Worm (Caenorhabditis elegans) whole organism, L4 larva: ENCODE data around the gene str-177.

Experiments used
- R02D3.7 ChIP-seq: fragments of 150-350 bp; sonication (generic microtip); optimal IDR thresholded peaks from 3 replicates; lab custom pipeline; 2014; ENCODE audit warnings: missing biosample characterization, missing genetic modification characterization
- ceh-32 ChIP-seq: sonication (generic microtip); optimal IDR thresholded peaks from 2 replicates; lab custom pipeline; 2016; ENCODE audit warnings: mild to moderate bottlenecking, missing genetic modification characterization, missing compliant biosample characterization; ENCODE audit not compliant: poor library complexity
- ceh-62 ChIP-seq: sonication (generic microtip); optimal IDR thresholded peaks from 2 replicates; lab custom pipeline; 2017; ENCODE audit warnings: missing biosample characterization, missing genetic modification characterization
- ctbp-1 ChIP-seq: fragments of 200-800 bp; sonication (Bioruptor generic); IDR thresholded peaks from 2 replicates; pipeline ENCODE4 v1.3.6; 2022; ENCODE audit warnings: missing genetic modification reagents, missing genetic modification characterization, missing compliant biosample characterization
- fkh-10 ChIP-seq: fragments of 150-350 bp; optimal IDR thresholded peaks from 2 replicates; lab custom pipeline; 2014; ENCODE audit warnings: missing biosample characterization, missing genetic modification reagents, missing genetic modification characterization
- mdl-1 ChIP-seq, 2 experiments: fragments of 150-350 bp in 1 of 2; sonication (generic microtip) in 1 of 2; optimal IDR thresholded peaks; 2 replicates each; lab custom pipeline; 2014 to 2017; ENCODE audit warnings: missing biosample characterization in 2 of 2, missing genetic modification characterization in 2 of 2
- mes-2 ChIP-seq: sonication (generic microtip); optimal IDR thresholded peaks from 2 replicates; lab custom pipeline; 2016; ENCODE audit warnings: missing genotype, mild to moderate bottlenecking, missing genetic modification characterization, missing compliant biosample characterization; ENCODE audit not compliant: poor library complexity, severe bottlenecking
- nhr-11 ChIP-seq: fragments of 150-350 bp; optimal IDR thresholded peaks from 2 replicates; lab custom pipeline; 2014; ENCODE audit warnings: missing biosample characterization, missing genetic modification characterization
- nhr-6 ChIP-seq: fragments of 150-350 bp; optimal IDR thresholded peaks from 2 replicates; lab custom pipeline; 2014; ENCODE audit warnings: missing biosample characterization, missing genetic modification characterization
- nhr-77 ChIP-seq: fragments of 150-350 bp; optimal IDR thresholded peaks from 2 replicates; lab custom pipeline; 2014; ENCODE audit warnings: missing biosample characterization, missing genetic modification characterization
- pqm-1 ChIP-seq: sonication (generic microtip); optimal IDR thresholded peaks from 2 replicates; lab custom pipeline; 2017; ENCODE audit warnings: missing biosample characterization, missing genetic modification characterization
- saeg-2 ChIP-seq: fragments of 200-800 bp; sonication (Bioruptor generic); IDR thresholded peaks from 2 replicates; pipeline ENCODE4 v1.3.6; 2022; ENCODE audit warnings: missing genetic modification reagents, missing genetic modification characterization, missing compliant biosample characterization
- ztf-11 ChIP-seq: fragments of 150-350 bp; optimal IDR thresholded peaks from 2 replicates; lab custom pipeline; 2014; ENCODE audit warnings: missing biosample characterization, missing genetic modification characterization

- no peak for TF ChIP-seq ctbp-1 (GFP tag; lab: Robert Waterston, UW)
- TF ChIP-seq fkh-10 (GFP tag; lab: Kevin White, UChicago) = no peak
- TF ChIP-seq mdl-1 (tag; optimal IDR thresholded peaks at IDR 0.05; lab: Kevin White, UChicago) = no peak
- no peak for TF ChIP-seq R02D3.7 (tag; lab: Kevin White, UChicago)
- no peak for TF ChIP-seq ztf-11 (tag; lab: Kevin White, UChicago)
- no peak for TF ChIP-seq mes-2 (tag; lab: Kevin White, UChicago)
- no peak for TF ChIP-seq saeg-2 (GFP tag; lab: Robert Waterston, UW)
- no peak for TF ChIP-seq nhr-6 (tag; lab: Kevin White, UChicago)
- no peak for TF ChIP-seq pqm-1 (tag; lab: Kevin White, UChicago)
- no peak for TF ChIP-seq nhr-77
- TF ChIP-seq ceh-32 (tag; lab: Kevin White, UChicago) = no peak
- TF ChIP-seq ceh-62 (tag; lab: Kevin White, UChicago) = no peak
- no peak for TF ChIP-seq nhr-11 (tag; lab: Kevin White, UChicago)
Measured at ce11 chrV:9156679-9157078, 42.1 kb downstream of the str-177 start, which contains the start of gene B0222.15.
